Worm (Caenorhabditis elegans): ENCODE measurements around the gene bath-20.
"Not testable (repeated sequence)": the region's sequence is repeated elsewhere in the genome, so short reads cannot be mapped to it uniquely, and the experiment has no call there.

DNA sequence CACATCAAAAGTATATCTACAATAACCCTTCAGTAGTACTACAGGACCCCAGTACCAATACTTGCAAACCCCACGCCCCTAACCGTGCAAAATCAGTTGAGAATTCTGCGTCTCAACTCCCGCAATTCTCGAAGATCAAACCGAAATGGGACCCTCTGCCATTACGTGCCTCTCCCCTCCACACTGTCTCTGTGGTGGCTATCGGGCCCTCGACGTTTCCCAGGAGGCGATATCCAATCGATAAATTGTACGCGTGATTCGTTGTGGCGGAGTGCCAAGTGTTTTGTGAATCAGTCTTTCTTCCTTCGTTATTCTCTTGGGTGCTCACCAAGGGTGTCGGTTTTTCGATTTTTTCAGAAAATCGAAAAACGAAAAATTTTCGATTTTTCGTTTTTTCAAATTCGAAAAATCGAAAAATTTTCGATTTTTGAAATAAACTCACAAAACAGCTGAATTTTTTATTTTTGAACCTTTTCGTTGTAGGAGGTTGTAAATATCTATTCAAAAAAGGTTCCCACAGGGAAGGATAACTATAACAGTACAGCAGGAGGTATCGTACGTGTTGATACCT lies 25.2 kb upstream of the bath-20 start, which contains the start of gene F07E5.12:
- not testable (repeated sequence) for TF ChIP-seq klf-2 (GFP tag; conservative IDR thresholded peaks at IDR 0.05); tab-1 (GFP tag; IDR thresholded peaks at IDR 0.05); ztf-29 (GFP tag; IDR thresholded peaks at IDR 0.05)
